Worm (Caenorhabditis elegans): Measurements from ENCODE around the gene F36F12.1.

ce11 chrV:2054254-2054653 is 48.8 kb downstream of the F36F12.1 start:
- no peak for TF ChIP-seq flt-1 (GFP tag; IDR thresholded peaks at IDR 0.05)
- no peak for TF ChIP-seq tbx-11 (GFP tag; IDR thresholded peaks at IDR 0.05)
- no peak for TF ChIP-seq hnd-1 (tag; optimal IDR thresholded peaks at IDR 0.05)
- no peak for TF ChIP-seq ama-1 (optimal IDR thresholded peaks at IDR 0.05)
- no peak for TF ChIP-seq B0310.2 (tag; optimal IDR thresholded peaks at IDR 0.05)
- no peak for TF ChIP-seq aly-1 (tag; optimal IDR thresholded peaks at IDR 0.05)

Data from whole organism, early embryonic.